Fruit fly (Drosophila melanogaster): ENCODE results near the gene CG42534.

DNA sequence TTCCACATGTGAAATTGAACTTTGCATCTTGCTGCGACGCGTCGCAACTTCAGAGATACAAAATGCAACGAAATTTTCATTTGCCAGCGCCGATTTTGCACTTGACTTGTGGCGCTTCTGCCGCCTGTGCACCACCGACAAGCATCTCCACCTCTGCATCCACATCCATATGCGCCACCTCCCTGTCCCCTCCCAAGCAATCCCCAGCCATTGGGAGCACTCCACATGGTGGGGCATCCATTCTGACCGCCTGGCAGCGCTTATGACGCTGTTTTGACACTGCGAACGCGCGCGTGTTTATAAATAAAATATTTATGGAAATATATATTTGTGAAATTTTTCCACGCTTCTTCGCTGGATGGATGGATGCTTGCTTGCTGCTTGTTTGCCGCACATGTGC is 74.9 kb downstream of the CG42534 start:
- no peak for TF ChIP-seq Blimp-1 (GFP tag; optimal IDR thresholded peaks at IDR 0.05)
- no peak for TF ChIP-seq lz (GFP tag; optimal IDR thresholded peaks at IDR 0.05)
- no peak for TF ChIP-seq esn (GFP tag; optimal IDR thresholded peaks at IDR 0.05)
- no peak for TF ChIP-seq Sox102F (GFP tag; optimal IDR thresholded peaks at IDR 0.05)
- TF ChIP-seq CG10631 (GFP tag; optimal IDR thresholded peaks at IDR 0.05) = no peak
- no peak for TF ChIP-seq CG16779 (tag; optimal IDR thresholded peaks at IDR 0.05)
- TF ChIP-seq eg (GFP tag; IDR thresholded peaks at IDR 0.05) = no peak
- TF ChIP-seq fd85E (GFP tag; optimal IDR thresholded peaks at IDR 0.05) = no peak
- TF ChIP-seq net (GFP tag; optimal IDR thresholded peaks at IDR 0.05) = peak; percentile 58
- TF ChIP-seq CG6808 (GFP tag; optimal IDR thresholded peaks at IDR 0.05) = no peak
- no peak for TF ChIP-seq CG8119 (GFP tag; IDR thresholded peaks at IDR 0.05)
- no peak for TF ChIP-seq fd59A (GFP tag; optimal IDR thresholded peaks at IDR 0.05)
- no peak for TF ChIP-seq Lpt (GFP tag; optimal IDR thresholded peaks at IDR 0.05)
